Fruit fly (Drosophila melanogaster): ENCODE measurements around the gene msl-1.

Gene msl-1

DNA sequence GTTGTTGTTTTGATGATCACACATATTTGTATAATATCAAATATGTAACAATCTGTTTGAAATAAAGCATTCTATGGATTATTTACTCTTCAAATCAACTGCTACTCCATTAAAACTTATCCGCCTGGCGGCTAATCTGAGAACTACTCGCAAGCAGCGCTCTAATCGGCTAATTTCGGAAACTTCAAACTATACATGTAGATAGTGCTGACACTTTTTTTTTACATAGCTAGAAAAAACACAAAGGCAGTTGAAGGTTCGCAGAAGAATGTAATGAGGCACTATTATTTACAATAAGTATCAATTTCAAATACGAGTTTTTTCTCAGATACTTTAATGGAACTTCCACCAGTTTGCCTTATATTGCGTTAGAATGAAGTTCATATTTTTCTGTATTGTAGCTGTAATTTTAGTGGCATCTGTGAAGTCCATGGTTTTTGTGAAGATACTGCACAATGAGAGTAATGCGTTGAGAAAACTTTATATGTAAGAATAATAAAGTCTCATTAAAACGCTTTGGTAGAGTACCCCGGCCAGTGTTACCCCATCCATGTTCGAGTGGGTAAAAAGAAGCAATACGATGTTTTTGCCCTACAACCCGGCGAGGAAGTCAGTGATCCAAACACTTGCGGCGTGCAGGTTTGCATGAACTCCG, 22.5 kb downstream of the msl-1 start (continued):
- no peak for TF ChIP-seq CG15011 (GFP tag; optimal IDR thresholded peaks at IDR 0.05)
- peak; percentile 24 for TF ChIP-seq CG10654 (GFP tag; optimal IDR thresholded peaks at IDR 0.05)
- TF ChIP-seq crol (GFP tag; IDR thresholded peaks at IDR 0.05), result peak; percentile 36; the same call in 1 of the 2 replicates
- no peak for TF ChIP-seq gro (GFP tag; optimal IDR thresholded peaks at IDR 0.05)
- no peak for TF ChIP-seq CG30431 (GFP tag; optimal IDR thresholded peaks at IDR 0.05)
- no peak for TF ChIP-seq toy (GFP tag; IDR thresholded peaks at IDR 0.05)
- TF ChIP-seq CG8290 (GFP tag; optimal IDR thresholded peaks at IDR 0.05), result peak; percentile 56
- TF ChIP-seq CG8290 (tag; optimal IDR thresholded peaks at IDR 0.05), result no peak
- TF ChIP-seq bbx (GFP tag; IDR thresholded peaks at IDR 0.05; ENCODE audit: partially characterized antibody), result 0 out of 2 replicates have a peak, but pooled peaks have one; percentile 51
- no peak for TF ChIP-seq CG43689 (GFP tag; IDR thresholded peaks at IDR 0.05)
- TF ChIP-seq CG18011 (GFP tag; optimal IDR thresholded peaks at IDR 0.05), result no peak
- no peak for TF ChIP-seq dan (GFP tag; IDR thresholded peaks at IDR 0.05)
- no peak for TF ChIP-seq kah (GFP tag; optimal IDR thresholded peaks at IDR 0.05)
- TF ChIP-seq Opbp (GFP tag; IDR thresholded peaks at IDR 0.05; ENCODE audit: partially characterized antibody), result peak; percentile 53; the same call in 1 of the 3 replicates
- no peak for TF ChIP-seq tup (GFP tag; optimal IDR thresholded peaks at IDR 0.05)
- no peak; the same call in 1 of the 2 replicates for TF ChIP-seq ttk (GFP tag; IDR thresholded peaks at IDR 0.05)
- TF ChIP-seq CG9609 (GFP tag; optimal IDR thresholded peaks at IDR 0.05), result peak; percentile 29
- TF ChIP-seq peb (GFP tag; IDR thresholded peaks at IDR 0.05), result no peak
- TF ChIP-seq lab (GFP tag; optimal IDR thresholded peaks at IDR 0.05), result peak; percentile 9
- TF ChIP-seq seq (GFP tag; IDR thresholded peaks at IDR 0.05), result no peak
- TF ChIP-seq CG8388 (GFP tag; optimal IDR thresholded peaks at IDR 0.05), result no peak
- no peak for TF ChIP-seq hb (GFP tag; IDR thresholded peaks at IDR 0.05; ENCODE audit: partially characterized antibody)
- TF ChIP-seq tgo (GFP tag; IDR thresholded peaks at IDR 0.05), result peak; percentile 50
- TF ChIP-seq zfh1 (GFP tag; IDR thresholded peaks at IDR 0.05), result peak; percentile 71; the same call in 2 of the 3 replicates
- TF ChIP-seq CG2202 (tag; optimal IDR thresholded peaks at IDR 0.05), result no peak
- peak; percentile 57 for TF ChIP-seq Sox102F (GFP tag; optimal IDR thresholded peaks at IDR 0.05)
- peak; percentile 61 for TF ChIP-seq CG1602 (GFP tag; optimal IDR thresholded peaks at IDR 0.05)
- TF ChIP-seq Ets97D (GFP tag; optimal IDR thresholded peaks at IDR 0.05), result peak; percentile 54
- TF ChIP-seq HLH3B (GFP tag; IDR thresholded peaks at IDR 0.05), result peak; percentile 28; the same call in 1 of the 2 replicates
- TF ChIP-seq Trl (optimal IDR thresholded peaks at IDR 0.05), result no peak
- peak; percentile 45 for TF ChIP-seq Trl (GFP tag; optimal IDR thresholded peaks at IDR 0.05)
- no peak for TF ChIP-seq CG6683 (GFP tag; optimal IDR thresholded peaks at IDR 0.05)
- TF ChIP-seq CG12942 (GFP tag; optimal IDR thresholded peaks at IDR 0.05), result no peak
- TF ChIP-seq tio (GFP tag; optimal IDR thresholded peaks at IDR 0.05), result no peak
- peak; percentile 92 for TF ChIP-seq Med (GFP tag)
- TF ChIP-seq Taf1 (GFP tag; IDR thresholded peaks at IDR 0.05), result no peak
- peak; percentile 45 for TF ChIP-seq ssp (GFP tag; IDR thresholded peaks at IDR 0.05)

DNA sequence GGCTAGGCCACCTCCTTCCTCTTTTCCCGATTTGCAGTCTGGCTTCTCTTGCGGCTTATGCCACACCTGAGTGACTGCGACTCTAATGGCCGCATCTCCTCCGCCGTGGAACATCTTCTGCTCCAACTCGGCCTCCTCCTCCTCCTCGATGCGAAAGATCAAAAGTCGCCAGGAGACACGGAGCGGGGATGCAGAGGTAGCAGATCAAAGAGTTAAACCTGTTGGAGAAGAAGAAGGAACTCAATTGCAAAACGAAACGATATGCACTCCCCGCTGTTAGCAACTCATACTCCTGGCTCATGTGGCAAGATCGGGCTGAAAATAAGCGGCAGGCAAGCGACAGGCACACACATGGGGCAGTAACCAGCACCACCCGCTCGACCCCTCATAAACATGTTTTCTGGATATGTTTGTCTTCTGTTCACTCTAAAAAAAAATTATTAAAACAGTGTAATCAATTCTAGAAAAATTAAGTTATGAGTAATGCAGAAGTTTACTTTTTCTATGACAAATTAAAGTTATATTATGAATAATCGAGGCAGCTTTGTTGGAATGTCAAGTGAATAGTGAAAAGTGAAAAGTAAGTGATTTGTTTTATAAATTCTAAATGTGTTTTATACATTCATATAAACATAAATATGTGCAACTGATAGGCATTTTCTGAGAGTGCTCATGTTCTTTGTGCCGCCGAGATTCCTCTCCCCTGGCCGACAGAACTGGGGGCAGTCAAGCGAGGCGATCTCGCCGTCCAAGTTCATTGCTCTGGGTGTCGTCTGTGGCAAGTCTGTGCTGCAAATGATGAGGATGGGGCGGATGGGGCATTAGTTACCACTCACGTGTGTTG, 23.7 kb downstream of the msl-1 start:
- TF ChIP-seq wor (GFP tag; IDR thresholded peaks at IDR 0.05) (no peak), CG6854 (GFP tag; optimal IDR thresholded peaks at IDR 0.05) (no peak), Optix (GFP tag; IDR thresholded peaks at IDR 0.05) (0 out of 3 replicates have a peak, but pooled peaks have one; percentile 17), z (GFP tag; IDR thresholded peaks at IDR 0.05) (no peak), caup (GFP tag; optimal IDR thresholded peaks at IDR 0.05; ENCODE audit: severe bottlenecking) (no peak), CG4360 (GFP tag; IDR thresholded peaks at IDR 0.05) (no peak), CG18599 (GFP tag; optimal IDR thresholded peaks at IDR 0.05) (no peak), CG6272 (GFP tag; IDR thresholded peaks at IDR 0.05) (no peak), sim (GFP tag; IDR thresholded peaks at IDR 0.05) (no peak), stwl (tag; optimal IDR thresholded peaks at IDR 0.05) (no peak), B-H1 (GFP tag; IDR thresholded peaks at IDR 0.05) (no peak), bcd (GFP tag; optimal IDR thresholded peaks at IDR 0.05) (no peak), CG17361 (GFP tag; IDR thresholded peaks at IDR 0.05) (no peak), CG9727 (GFP tag; optimal IDR thresholded peaks at IDR 0.05) (no peak)
